Worm (Caenorhabditis elegans) whole organism, early embryonic: Measurements from ENCODE around the gene W01C8.1.

Experiments
- F13C5.2 ChIP-seq: sonication (generic microtip); optimal IDR thresholded peaks from 2 replicates; lab custom pipeline; 2017; ENCODE audit warnings: mild to moderate bottlenecking, missing genetic modification characterization, inconsistent platforms, missing compliant biosample characterization
- ama-1 ChIP-seq: fragments of 150-350 bp; optimal IDR thresholded peaks from 2 replicates; lab custom pipeline; 2014
- ceh-13 ChIP-seq: fragments of 200-800 bp; sonication (Bioruptor generic); optimal IDR thresholded peaks from 2 replicates; lab custom pipeline; 2018; ENCODE audit warnings: mild to moderate bottlenecking, missing genetic modification characterization, missing compliant biosample characterization
- flt-1 ChIP-seq: fragments of 200-800 bp; sonication (Bioruptor generic); IDR thresholded peaks from 2 replicates; pipeline ENCODE4 v1.3.6; 2022; ENCODE audit warnings: missing genetic modification characterization, missing compliant biosample characterization
- hmg-4 ChIP-seq: fragments of 200-800 bp; sonication (Bioruptor generic); optimal IDR thresholded peaks from 2 replicates; lab custom pipeline; 2018; ENCODE audit warnings: mild to moderate bottlenecking, missing genetic modification characterization, missing compliant biosample characterization
- hnd-1 ChIP-seq: sonication (generic microtip); optimal IDR thresholded peaks from 2 replicates; lab custom pipeline; 2016; ENCODE audit warnings: missing genetic modification characterization, missing compliant biosample characterization
- scrt-1 ChIP-seq: fragments of 200-800 bp; sonication (Bioruptor generic); IDR thresholded peaks from 2 replicates; pipeline ENCODE4 v1.3.6; 2022; ENCODE audit warnings: missing genetic modification characterization, missing compliant biosample characterization
- tbx-11 ChIP-seq: fragments of 200-800 bp; sonication (Bioruptor generic); IDR thresholded peaks from 2 replicates; pipeline ENCODE4 v1.3.6; 2022; ENCODE audit warnings: missing genetic modification characterization, missing compliant biosample characterization
- tbx-37 ChIP-seq: fragments of 200-800 bp; sonication (Bioruptor generic); conservative IDR thresholded peaks from 2 replicates; pipeline ENCODE4 v1.3.6; 2022; ENCODE audit warnings: missing genetic modification reagents, missing genetic modification characterization, missing compliant biosample characterization

DNA sequence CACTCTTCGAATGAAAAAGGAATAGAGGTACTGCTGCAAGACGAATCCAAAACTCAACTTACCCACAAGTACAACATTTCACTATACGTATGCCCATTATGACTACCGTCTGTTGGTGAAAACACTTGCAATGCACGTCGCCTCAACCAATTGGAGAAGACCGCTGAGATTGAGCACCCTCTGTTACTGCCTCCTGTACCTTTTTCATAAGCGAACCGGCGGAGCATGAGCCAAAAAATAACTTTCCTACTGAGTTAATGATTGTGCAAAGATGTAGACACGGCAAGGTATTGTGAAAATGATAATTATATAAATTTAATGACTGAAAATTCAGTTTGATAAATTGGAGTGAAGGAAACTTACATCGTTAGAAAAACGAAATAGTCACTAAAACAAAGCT, 3.1 kb upstream of the W01C8.1 start:
- TF ChIP-seq tbx-37 (GFP tag; lab: Robert Waterston, UW) (no peak), scrt-1 (GFP tag; lab: Robert Waterston, UW) (no peak), flt-1 (no peak), ama-1 (lab: Kevin White, UChicago) (no peak), ceh-13 (GFP tag; lab: Kevin White, UChicago) (no peak), hnd-1 (tag; lab: Kevin White, UChicago) (no peak), hmg-4 (GFP tag; lab: Kevin White, UChicago) (no peak), tbx-11 (GFP tag; lab: Robert Waterston, UW) (no peak), F13C5.2 (no peak)
